Worm (Caenorhabditis elegans): ENCODE data around the gene ZK938.11.

ce11 chrII:9868207-9868606 is 28.0 kb upstream of the ZK938.11 start:
- TF ChIP-seq nfya-1 (tag; optimal IDR thresholded peaks at IDR 0.05; ENCODE audit: insufficient read depth) (no peak), pha-4 (tag; optimal IDR thresholded peaks at IDR 0.05) (no peak), ama-1 (optimal IDR thresholded peaks at IDR 0.05) (no peak), nhr-25 (tag; optimal IDR thresholded peaks at IDR 0.05) (no peak), jun-1 (tag; optimal IDR thresholded peaks at IDR 0.05) (no peak), ZK546.5 (tag; optimal IDR thresholded peaks at IDR 0.05) (no peak), fkh-2 (tag; optimal IDR thresholded peaks at IDR 0.05) (no peak)

Measured in whole organism, L3 larva.